Worm (Caenorhabditis elegans) whole organism, L3 larva: Measurements from ENCODE around the gene cpi-1.

Experiments
- ceh-9 ChIP-seq: sonication (generic microtip); optimal IDR thresholded peaks from 2 replicates; lab custom pipeline; 2018; ENCODE audit warnings: missing biosample characterization, missing genetic modification characterization
- mml-1 ChIP-seq: fragments of 150-350 bp; sonication (generic microtip); optimal IDR thresholded peaks from 3 replicates; lab custom pipeline; 2014; ENCODE audit warnings: missing biosample characterization, missing genetic modification characterization
- nhr-76 ChIP-seq: fragments of 150-350 bp; sonication (generic microtip); optimal IDR thresholded peaks from 5 replicates; lab custom pipeline; 2014; ENCODE audit warnings: missing biosample characterization, missing genetic modification characterization
- unc-62 ChIP-seq: fragments of 150-350 bp; sonication (generic microtip); optimal IDR thresholded peaks from 4 replicates; lab custom pipeline; 2014; ENCODE audit warnings: missing biosample characterization, missing genetic modification reagents, missing genetic modification characterization

- TF ChIP-seq unc-62 = no peak
- TF ChIP-seq ceh-9 = no peak
- no peak for TF ChIP-seq mml-1 (tag; lab: Kevin White, UChicago)
- TF ChIP-seq nhr-76 (tag; lab: Kevin White, UChicago) = no peak
Observed at ce11 chrIV:6049062-6049461, 44.4 kb downstream of the cpi-1 start.
